Fruit fly (Drosophila melanogaster) whole organism, embryonic: ENCODE results near the gene Or82a.
A peak's percentile ranks its signal among the peaks of the same experiment; 100 is the strongest.

Experiments used
- Bgb ChIP-seq: fragments of 200-800 bp; sonication (Bioruptor generic); IDR thresholded peaks from 2 replicates; pipeline ENCODE4 v1.3.6; 2022; ENCODE audit warnings: missing biosample characterization, missing genetic modification characterization; ENCODE audit not compliant: partially characterized antibody
- CG10267 ChIP-seq: fragments of 200-800 bp; sonication (Bioruptor generic); optimal IDR thresholded peaks from 2 replicates; lab custom pipeline; 2018; ENCODE audit warnings: missing biosample characterization, mild to moderate bottlenecking, missing genetic modification characterization, moderate library complexity
- CG11247 ChIP-seq: fragments of 200-800 bp; sonication (Bioruptor generic); IDR thresholded peaks from 2 replicates; pipeline ENCODE4 v1.3.6; 2022; ENCODE audit warnings: missing biosample characterization, missing genetic modification characterization
- CG12659 ChIP-seq: fragments of 200-800 bp; sonication (Bioruptor generic); optimal IDR thresholded peaks from 3 replicates; lab custom pipeline; 2017; ENCODE audit warnings: mild to moderate bottlenecking, missing biosample characterization, missing genetic modification reagents, missing genetic modification characterization
- CG16815 ChIP-seq: fragments of 200-800 bp; sonication (Bioruptor generic); optimal IDR thresholded peaks from 3 replicates; lab custom pipeline; 2017; ENCODE audit warnings: missing biosample characterization, mild to moderate bottlenecking, missing genetic modification characterization
- CG17186 ChIP-seq: fragments of 200-800 bp; sonication (Bioruptor generic); optimal IDR thresholded peaks from 3 replicates; lab custom pipeline; 2017; ENCODE audit warnings: missing biosample characterization, missing genetic modification reagents, missing genetic modification characterization
- CG17361 ChIP-seq: fragments of 200-800 bp; sonication (Bioruptor generic); IDR thresholded peaks from 3 replicates; pipeline ENCODE4 v1.3.6; 2022; ENCODE audit warnings: missing biosample characterization, missing genetic modification characterization
- CG17829 ChIP-seq: fragments of 200-800 bp; optimal IDR thresholded peaks from 2 replicates; lab custom pipeline; 2019; ENCODE audit warnings: missing biosample characterization, mild to moderate bottlenecking, missing genetic modification characterization, moderate library complexity
- CG18764 ChIP-seq: fragments of 200-800 bp; sonication (Bioruptor generic); optimal IDR thresholded peaks from 3 replicates; lab custom pipeline; 2016; ENCODE audit warnings: missing biosample characterization, missing genetic modification characterization
- CG2129 ChIP-seq: fragments of 200-800 bp; sonication (Bioruptor generic); IDR thresholded peaks from 2 replicates; pipeline ENCODE4 v1.3.6; 2022; ENCODE audit warnings: missing biosample characterization, missing genetic modification characterization; ENCODE audit not compliant: partially characterized antibody
- CG3995 ChIP-seq: fragments of 200-800 bp; sonication (Bioruptor generic); optimal IDR thresholded peaks from 3 replicates; lab custom pipeline; 2016; ENCODE audit warnings: missing biosample characterization, missing genetic modification characterization
- CG5245 ChIP-seq: fragments of 200-800 bp; sonication (Bioruptor generic); optimal IDR thresholded peaks from 3 replicates; lab custom pipeline; 2016; ENCODE audit warnings: missing biosample characterization, missing genetic modification characterization
- CG5953 ChIP-seq: fragments of 200-800 bp; sonication (Bioruptor generic); IDR thresholded peaks from 2 replicates; pipeline ENCODE4 v1.3.6; 2022; ENCODE audit warnings: missing biosample characterization, missing genetic modification characterization
- CG7928 ChIP-seq: fragments of 200-800 bp; sonication (Bioruptor generic); optimal IDR thresholded peaks from 2 replicates; lab custom pipeline; 2017; ENCODE audit warnings: missing biosample characterization, mild to moderate bottlenecking, missing genetic modification characterization
- CG7987 ChIP-seq: fragments of 200-800 bp; sonication (Bioruptor generic); optimal IDR thresholded peaks from 2 replicates; lab custom pipeline; 2018; ENCODE audit warnings: missing biosample characterization, mild to moderate bottlenecking, missing genetic modification characterization, moderate library complexity
- CG9932 ChIP-seq: fragments of 200-800 bp; sonication (Bioruptor generic); IDR thresholded peaks from 2 replicates; pipeline ENCODE4 v1.3.6; 2022; ENCODE audit warnings: missing biosample characterization, missing genetic modification characterization
- Chrac-16 ChIP-seq: fragments of 200-800 bp; sonication (Bioruptor generic); optimal IDR thresholded peaks from 3 replicates; lab custom pipeline; 2016; ENCODE audit warnings: missing biosample characterization, missing genetic modification characterization
- Dll ChIP-seq: fragments of 200-800 bp; sonication (Bioruptor generic); IDR thresholded peaks from 4 replicates; pipeline ENCODE4 v1.3.6; 2022; ENCODE audit warnings: missing biosample characterization, missing genetic modification characterization; ENCODE audit not compliant: partially characterized antibody
- Dref ChIP-seq: fragments of 200-800 bp; sonication (Bioruptor generic); IDR thresholded peaks from 2 replicates; pipeline ENCODE4 v1.3.6; 2022; ENCODE audit warnings: missing biosample characterization, missing genetic modification characterization
- E2f2 ChIP-seq: fragments of 200-800 bp; sonication (Bioruptor generic); IDR thresholded peaks from 2 replicates; pipeline ENCODE4 v1.3.6; 2022; ENCODE audit warnings: missing biosample characterization, missing genetic modification characterization
- Eip74EF ChIP-seq, 2 experiments: fragments of 200-800 bp in 1 of 2; fragments of >200 bp in 1 of 2; sonication (Bioruptor generic) in 1 of 2; optimal IDR thresholded peaks; 2 replicates each; lab custom pipeline; 2017 to 2019; ENCODE audit warnings: missing biosample characterization in 2 of 2, missing genetic modification characterization in 2 of 2, mild to moderate bottlenecking in 1 of 2, moderate library complexity in 1 of 2
- Fer1 ChIP-seq: fragments of 200-800 bp; sonication (Bioruptor generic); optimal IDR thresholded peaks from 2 replicates; lab custom pipeline; 2017; ENCODE audit warnings: missing biosample characterization, mild to moderate bottlenecking, missing genetic modification characterization
- Fer3 ChIP-seq: fragments of 200-800 bp; sonication (Bioruptor generic); optimal IDR thresholded peaks from 2 replicates; lab custom pipeline; 2018; ENCODE audit warnings: missing biosample characterization, mild to moderate bottlenecking, missing genetic modification characterization, moderate library complexity
- HHEX ChIP-seq: fragments of 200-800 bp; sonication (Bioruptor generic); optimal IDR thresholded peaks from 3 replicates; lab custom pipeline; 2017; ENCODE audit warnings: missing biosample characterization, mild to moderate bottlenecking, missing genetic modification characterization, missing genetic modification reagents
- HLH3B ChIP-seq: fragments of 200-800 bp; sonication (Bioruptor generic); IDR thresholded peaks from 2 replicates; pipeline ENCODE4 v1.3.6; 2022; ENCODE audit warnings: missing biosample characterization, missing genetic modification characterization
- Hr78 ChIP-seq, 2 experiments: fragments of 200-800 bp in 1 of 2; fragments of >200 bp in 1 of 2; sonication (Bioruptor generic) in 1 of 2; optimal IDR thresholded peaks; 2 replicates each; lab custom pipeline; 2017 to 2019; ENCODE audit warnings: missing biosample characterization in 2 of 2, missing genetic modification characterization in 2 of 2, mild to moderate bottlenecking in 1 of 2, moderate library complexity in 1 of 2
- MBD-R2 ChIP-seq: fragments of 200-800 bp; sonication (Bioruptor generic); IDR thresholded peaks from 2 replicates; pipeline ENCODE4 v1.3.6; 2022; ENCODE audit warnings: missing biosample characterization, missing genetic modification characterization
- NC2β ChIP-seq: fragments of 200-800 bp; sonication (Bioruptor generic); optimal IDR thresholded peaks from 2 replicates; lab custom pipeline; 2016; ENCODE audit warnings: missing biosample characterization, missing genetic modification characterization
- Nf-YA ChIP-seq: fragments of 200-800 bp; sonication (Bioruptor generic); IDR thresholded peaks from 2 replicates; pipeline ENCODE4 v1.3.6; 2022; ENCODE audit warnings: missing biosample characterization, missing genetic modification characterization
- Oaz ChIP-seq: fragments of 200-800 bp; sonication (Bioruptor generic); IDR thresholded peaks from 2 replicates; pipeline ENCODE4 v1.3.6; 2022; ENCODE audit warnings: missing biosample characterization, missing genetic modification characterization
- Opbp ChIP-seq: fragments of 200-800 bp; sonication (Bioruptor generic); IDR thresholded peaks from 3 replicates; pipeline ENCODE4 v1.3.6; 2022; ENCODE audit warnings: missing biosample characterization, missing genetic modification characterization; ENCODE audit not compliant: partially characterized antibody
- TFAM ChIP-seq: fragments of 200-800 bp; sonication (Bioruptor generic); optimal IDR thresholded peaks from 2 replicates; lab custom pipeline; 2017; ENCODE audit warnings: missing biosample characterization, missing genetic modification characterization, inconsistent platforms
- ash1 ChIP-seq: fragments of 200-800 bp; sonication (Bioruptor generic); optimal IDR thresholded peaks from 2 replicates; lab custom pipeline; 2018; ENCODE audit warnings: missing biosample characterization, mild to moderate bottlenecking, missing genetic modification characterization
- bab2 ChIP-seq: fragments of 200-800 bp; sonication (Bioruptor generic); optimal IDR thresholded peaks from 2 replicates; lab custom pipeline; 2016; ENCODE audit warnings: missing biosample characterization, missing genetic modification characterization
- cas ChIP-seq: fragments of 200-800 bp; sonication (Bioruptor generic); IDR thresholded peaks from 2 replicates; pipeline ENCODE4 v1.3.6; 2022; ENCODE audit warnings: missing biosample characterization, missing genetic modification characterization
- crol ChIP-seq: fragments of 200-800 bp; sonication (Bioruptor generic); IDR thresholded peaks from 2 replicates; pipeline ENCODE4 v1.3.6; 2022; ENCODE audit warnings: missing biosample characterization, missing genetic modification characterization
- crp ChIP-seq, 2 experiments: fragments of 200-800 bp; sonication (Bioruptor generic); optimal IDR thresholded peaks; 2 replicates in 1 of 2; 3 replicates in 1 of 2; lab custom pipeline; 2017; ENCODE audit warnings: missing biosample characterization in 2 of 2, missing genetic modification characterization in 2 of 2, mild to moderate bottlenecking in 1 of 2, moderate library complexity in 1 of 2
- lmd ChIP-seq: fragments of 200-800 bp; sonication (Bioruptor generic); IDR thresholded peaks from 2 replicates; pipeline ENCODE4 v1.3.6; 2022; ENCODE audit warnings: missing biosample characterization, missing genetic modification characterization
- lola ChIP-seq, 3 experiments: fragments of >200 bp in 2 of 3; fragments of 200-800 bp in 1 of 3; sonication (Bioruptor generic) in 1 of 3; optimal IDR thresholded peaks; 2 replicates each; lab custom pipeline; 2017 to 2019; ENCODE audit warnings: missing biosample characterization in 3 of 3, missing genetic modification characterization in 3 of 3, mild to moderate bottlenecking in 1 of 3, moderate library complexity in 1 of 3
- maf-S ChIP-seq: fragments of 200-800 bp; sonication (Bioruptor generic); optimal IDR thresholded peaks from 2 replicates; lab custom pipeline; 2016; ENCODE audit warnings: missing biosample characterization, missing genetic modification characterization
- nmo ChIP-seq: fragments of 200-800 bp; sonication (Bioruptor generic); optimal IDR thresholded peaks from 2 replicates; lab custom pipeline; 2018; ENCODE audit warnings: missing biosample characterization, mild to moderate bottlenecking, missing genetic modification characterization, moderate library complexity
- otp ChIP-seq: fragments of 200-800 bp; sonication (Bioruptor generic); IDR thresholded peaks from 3 replicates; pipeline ENCODE4, ENCODE4 v1.3.6; 2022; ENCODE audit warnings: missing biosample characterization, missing genetic modification characterization
- pho ChIP-seq: fragments of 200-800 bp; sonication (Bioruptor generic); optimal IDR thresholded peaks from 2 replicates; lab custom pipeline; 2016; ENCODE audit warnings: missing biosample characterization, missing genetic modification characterization
- phol ChIP-seq: fragments of 200-800 bp; sonication (Bioruptor generic); optimal IDR thresholded peaks from 3 replicates; lab custom pipeline; 2018; ENCODE audit warnings: missing biosample characterization, mild to moderate bottlenecking, missing genetic modification characterization, moderate library complexity
- seq ChIP-seq: fragments of 200-800 bp; sonication (Bioruptor generic); IDR thresholded peaks from 2 replicates; pipeline ENCODE4 v1.3.6; 2022; ENCODE audit warnings: missing biosample characterization, missing genetic modification characterization
- stwl ChIP-seq: fragments of 200-800 bp; sonication (Bioruptor generic); optimal IDR thresholded peaks from 3 replicates; lab custom pipeline; 2018; ENCODE audit warnings: missing biosample characterization, mild to moderate bottlenecking, missing genetic modification characterization, moderate library complexity
- sug ChIP-seq: fragments of 200-800 bp; optimal IDR thresholded peaks from 2 replicates; lab custom pipeline; 2019; ENCODE audit warnings: missing biosample characterization, mild to moderate bottlenecking, missing genetic modification characterization, moderate library complexity
- toy ChIP-seq: fragments of 200-800 bp; sonication (Bioruptor generic); IDR thresholded peaks from 2 replicates; pipeline ENCODE4 v1.3.6; 2022; ENCODE audit warnings: missing biosample characterization, missing genetic modification characterization
- vnd ChIP-seq: fragments of 200-800 bp; sonication (Bioruptor generic); IDR thresholded peaks from 3 replicates; pipeline ENCODE4 v1.3.6; 2022; ENCODE audit warnings: missing biosample characterization, missing genetic modification characterization; ENCODE audit not compliant: partially characterized antibody
- zen2 ChIP-seq: fragments of 200-800 bp; sonication (Bioruptor generic); IDR thresholded peaks from 3 replicates; pipeline ENCODE4 v1.3.6; 2022; ENCODE audit warnings: missing biosample characterization, missing genetic modification characterization; ENCODE audit not compliant: partially characterized antibody

Gene Or82a

dm6 chr3R:4220780-4221179, 36.0 kb upstream of the Or82a start (continued):
- TF ChIP-seq Chrac-16 (GFP tag; lab: Kevin White, UChicago): no peak
- TF ChIP-seq stwl (tag; lab: Kevin White, UChicago): peak; percentile 58
- TF ChIP-seq Nf-YA (GFP tag; lab: Robert Waterston, UW): no peak
- TF ChIP-seq Eip74EF (GFP tag; optimal IDR thresholded peaks at IDR 0.05; lab: Kevin White, UChicago): no peak
- peak; percentile 27 for TF ChIP-seq Fer1 (GFP tag; lab: Kevin White, UChicago)
- TF ChIP-seq Fer3 (tag; lab: Kevin White, UChicago): peak; percentile 39
- TF ChIP-seq lmd (GFP tag; lab: Robert Waterston, UW): peak; percentile 37; the same call in 1 of the 2 replicates
- TF ChIP-seq CG7928 (GFP tag; lab: Kevin White, UChicago): peak; percentile 99
- no peak for TF ChIP-seq toy (GFP tag; lab: Robert Waterston, UW)
- no peak for TF ChIP-seq Oaz
- TF ChIP-seq CG17829 (tag; lab: Kevin White, UChicago): peak; percentile 70
- peak; percentile 98 for TF ChIP-seq Opbp (GFP tag; lab: Robert Waterston, UW)
- TF ChIP-seq crol (GFP tag; lab: Robert Waterston, UW): no peak
- TF ChIP-seq NC2β (GFP tag; lab: Kevin White, UChicago): peak; percentile 43
- peak; percentile 41 for TF ChIP-seq phol
- no peak for TF ChIP-seq HLH3B (GFP tag; lab: Robert Waterston, UW)
- TF ChIP-seq seq (GFP tag; lab: Robert Waterston, UW): no peak
- peak; percentile 95 for TF ChIP-seq Dll (GFP tag; lab: Robert Waterston, UW)
- TF ChIP-seq HHEX (GFP tag; lab: Kevin White, UChicago): no peak
- TF ChIP-seq vnd: peak; percentile 97
- TF ChIP-seq CG16815 (GFP tag; lab: Kevin White, UChicago): no peak
- TF ChIP-seq Hr78 (GFP tag; optimal IDR thresholded peaks at IDR 0.05; lab: Kevin White, UChicago): no peak
- TF ChIP-seq CG11247 (GFP tag; lab: Robert Waterston, UW): peak; percentile 41; the same call in 1 of the 2 replicates
- TF ChIP-seq bab2 (GFP tag; lab: Kevin White, UChicago): peak; percentile 13
- peak in 1 of 2 experiments; percentile 9 for TF ChIP-seq crp (GFP tag; optimal IDR thresholded peaks at IDR 0.05; lab: Kevin White, UChicago)
- peak; percentile 45 for TF ChIP-seq CG10267 (tag; lab: Kevin White, UChicago)
- TF ChIP-seq Bgb (GFP tag; lab: Robert Waterston, UW): peak; percentile 100
- TF ChIP-seq maf-S: peak; percentile 27
- no peak for TF ChIP-seq ash1 (GFP tag; lab: Kevin White, UChicago)
- TF ChIP-seq CG3995: peak; percentile 52
- peak; percentile 100 for TF ChIP-seq Dref (GFP tag; lab: Robert Waterston, UW)
- TF ChIP-seq zen2 (GFP tag; lab: Robert Waterston, UW): peak; percentile 97
- TF ChIP-seq pho (GFP tag; lab: Kevin White, UChicago): peak; percentile 0
- TF ChIP-seq CG5245: no peak
- TF ChIP-seq CG5953: no peak
- no peak for TF ChIP-seq TFAM (GFP tag; lab: Kevin White, UChicago)
- TF ChIP-seq cas (GFP tag; lab: Robert Waterston, UW): peak; percentile 25; the same call in 1 of the 2 replicates
- no peak for TF ChIP-seq otp (GFP tag; lab: Robert Waterston, UW)
- TF ChIP-seq CG2129 (GFP tag; lab: Robert Waterston, UW): peak; percentile 92
- no peak for TF ChIP-seq lola (GFP tag; optimal IDR thresholded peaks at IDR 0.05; lab: Kevin White, UChicago)
- TF ChIP-seq E2f2 (GFP tag; lab: Robert Waterston, UW): peak; percentile 99
- no peak for TF ChIP-seq CG18764 (GFP tag; lab: Kevin White, UChicago)
- TF ChIP-seq CG17361 (GFP tag; lab: Robert Waterston, UW): peak; percentile 47; the same call in 1 of the 3 replicates
- TF ChIP-seq CG12659 (GFP tag; lab: Kevin White, UChicago): peak; percentile 72
- peak; percentile 53 for TF ChIP-seq nmo (GFP tag; lab: Kevin White, UChicago)
- peak; percentile 93 for TF ChIP-seq MBD-R2 (GFP tag; lab: Robert Waterston, UW)
- TF ChIP-seq CG9932 (GFP tag; lab: Robert Waterston, UW): peak; percentile 78
- TF ChIP-seq CG17186: peak; percentile 94
- TF ChIP-seq sug (tag; lab: Kevin White, UChicago): peak; percentile 52
- TF ChIP-seq CG7987: peak; percentile 22
